Worm (Caenorhabditis elegans) whole organism, L1 larva: ENCODE results near the gene srh-186.

Experiments
- alr-1 ChIP-seq: fragments of 200-800 bp; sonication (Bioruptor generic); optimal IDR thresholded peaks from 2 replicates; lab custom pipeline; 2018; ENCODE audit warnings: borderline replicate concordance, mild to moderate bottlenecking, missing genetic modification characterization, missing compliant biosample characterization
- pqm-1 ChIP-seq: sonication (generic microtip); optimal IDR thresholded peaks from 3 replicates; lab custom pipeline; 2017; ENCODE audit warnings: missing biosample characterization, missing genetic modification characterization

DNA sequence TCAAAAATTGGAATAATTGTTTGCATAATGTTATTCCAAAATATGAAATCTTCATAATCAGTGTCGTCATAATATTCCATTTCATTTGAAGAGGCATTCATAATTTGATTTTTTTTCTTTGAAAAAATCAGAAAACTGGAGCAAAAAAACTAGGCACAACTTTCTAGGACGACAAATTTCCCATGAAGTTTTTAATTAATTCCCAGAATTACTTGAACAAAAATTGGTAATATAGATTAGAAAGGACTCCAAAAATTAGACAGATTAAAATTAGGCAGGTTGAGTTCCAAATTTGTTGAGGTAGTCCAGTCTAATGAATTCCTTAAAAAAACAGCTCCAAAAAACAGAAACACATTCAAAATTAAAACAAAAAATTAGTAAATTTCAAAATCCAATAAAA is 665 bp upstream of the srh-186 start, which contains the start of gene srw-57:
- TF ChIP-seq alr-1 (tag; lab: Kevin White, UChicago) (no peak), pqm-1 (no peak)
